Worm (Caenorhabditis elegans) whole organism, late embryonic: Measurements from ENCODE around the gene C23H4.8.
A peak's percentile ranks its signal among the peaks of the same experiment; 100 is the strongest.

Experiments used
- C38D4.7 ChIP-seq: fragments of 200-800 bp; sonication (Bioruptor generic); optimal IDR thresholded peaks from 2 replicates; lab custom pipeline; 2018; ENCODE audit warnings: mild to moderate bottlenecking, missing genetic modification characterization, moderate library complexity, missing compliant biosample characterization
- K09A11.1 ChIP-seq: sonication (generic microtip); optimal IDR thresholded peaks from 2 replicates; lab custom pipeline; 2017; ENCODE audit warnings: antibody characterized with exemption, mild to moderate bottlenecking, missing genetic modification characterization, missing compliant biosample characterization; ENCODE audit not compliant: insufficient read depth
- Y22D7AL.16 ChIP-seq: sonication (generic microtip); optimal IDR thresholded peaks from 2 replicates; lab custom pipeline; 2016; ENCODE audit warnings: missing genetic modification characterization, missing compliant biosample characterization
- ahr-1 ChIP-seq: sonication (generic microtip); optimal IDR thresholded peaks from 2 replicates; lab custom pipeline; 2016; ENCODE audit warnings: missing genetic modification characterization, missing compliant biosample characterization
- ceh-14 ChIP-seq: sonication (generic microtip); optimal IDR thresholded peaks from 2 replicates; lab custom pipeline; 2016; ENCODE audit warnings: missing genotype, missing genetic modification characterization, missing compliant biosample characterization
- ceh-19 ChIP-seq: fragments of 200-800 bp; sonication (Bioruptor generic); optimal IDR thresholded peaks from 2 replicates; lab custom pipeline; 2018; ENCODE audit warnings: mild to moderate bottlenecking, missing genetic modification characterization, missing compliant biosample characterization
- ceh-22 ChIP-seq: sonication (generic microtip); optimal IDR thresholded peaks from 2 replicates; lab custom pipeline; 2017; ENCODE audit warnings: missing biosample characterization, missing genetic modification characterization
- ceh-30 ChIP-seq: fragments of 150-350 bp; optimal IDR thresholded peaks from 2 replicates; lab custom pipeline; 2014; ENCODE audit warnings: missing biosample characterization, missing genetic modification characterization
- ceh-34 ChIP-seq: sonication (generic microtip); optimal IDR thresholded peaks from 2 replicates; lab custom pipeline; 2016; ENCODE audit warnings: mild to moderate bottlenecking, missing genetic modification characterization, missing compliant biosample characterization
- ceh-9 ChIP-seq: sonication (generic microtip); optimal IDR thresholded peaks from 2 replicates; lab custom pipeline; 2016; ENCODE audit warnings: mild to moderate bottlenecking, missing genetic modification characterization, inconsistent platforms, missing compliant biosample characterization
- che-1 ChIP-seq: sonication (generic microtip); optimal IDR thresholded peaks from 2 replicates; lab custom pipeline; 2016; ENCODE audit warnings: mild to moderate bottlenecking, missing genetic modification characterization, missing compliant biosample characterization
- dve-1 ChIP-seq: sonication (generic microtip); optimal IDR thresholded peaks from 2 replicates; lab custom pipeline; 2017; ENCODE audit warnings: antibody characterized with exemption, mild to moderate bottlenecking, missing genetic modification characterization, missing compliant biosample characterization
- elt-2 ChIP-seq: sonication (generic microtip); optimal IDR thresholded peaks from 2 replicates; lab custom pipeline; 2016; ENCODE audit warnings: missing genetic modification reagents, missing genetic modification characterization, missing compliant biosample characterization
- ets-4 ChIP-seq: sonication (generic microtip); optimal IDR thresholded peaks from 2 replicates; lab custom pipeline; 2016; ENCODE audit warnings: missing genetic modification characterization, missing compliant biosample characterization
- fkh-10 ChIP-seq: fragments of 150-350 bp; optimal IDR thresholded peaks from 2 replicates; lab custom pipeline; 2014; ENCODE audit warnings: missing biosample characterization, missing genetic modification reagents, missing genetic modification characterization
- fkh-6 ChIP-seq: sonication (generic microtip); optimal IDR thresholded peaks from 2 replicates; lab custom pipeline; 2016; ENCODE audit warnings: missing genetic modification characterization, missing compliant biosample characterization
- gmeb-2 ChIP-seq: sonication (generic microtip); optimal IDR thresholded peaks from 2 replicates; lab custom pipeline; 2016; ENCODE audit warnings: missing genetic modification characterization, inconsistent platforms, missing compliant biosample characterization
- hlh-13 ChIP-seq: fragments of 200-800 bp; sonication (Bioruptor generic); optimal IDR thresholded peaks from 2 replicates; lab custom pipeline; 2018; ENCODE audit warnings: mild to moderate bottlenecking, missing genetic modification characterization, missing compliant biosample characterization
- hlh-15 ChIP-seq: sonication (generic microtip); optimal IDR thresholded peaks from 2 replicates; lab custom pipeline; 2016; ENCODE audit warnings: missing genetic modification characterization, missing compliant biosample characterization
- hlh-30 ChIP-seq: sonication (generic microtip); optimal IDR thresholded peaks from 2 replicates; lab custom pipeline; 2017; ENCODE audit warnings: antibody characterized with exemption, missing genetic modification characterization, missing compliant biosample characterization; ENCODE audit not compliant: insufficient read depth
- hlh-8 ChIP-seq: sonication (generic microtip); optimal IDR thresholded peaks from 2 replicates; lab custom pipeline; 2016; ENCODE audit warnings: missing genotype, missing genetic modification characterization, missing compliant biosample characterization
- lim-6 ChIP-seq: sonication (generic microtip); optimal IDR thresholded peaks from 2 replicates; lab custom pipeline; 2016; ENCODE audit warnings: missing genetic modification characterization, missing compliant biosample characterization
- madf-2 ChIP-seq: sonication (generic microtip); optimal IDR thresholded peaks from 2 replicates; lab custom pipeline; 2017; ENCODE audit warnings: missing genetic modification characterization, missing compliant biosample characterization
- mec-3 ChIP-seq: sonication (generic microtip); optimal IDR thresholded peaks from 2 replicates; lab custom pipeline; 2016; ENCODE audit warnings: borderline replicate concordance, missing genetic modification characterization, missing compliant biosample characterization
- nfya-1 ChIP-seq: sonication (generic microtip); optimal IDR thresholded peaks from 2 replicates; lab custom pipeline; 2017; ENCODE audit warnings: missing genetic modification characterization, mild to moderate bottlenecking, missing compliant biosample characterization, antibody characterized with exemption, moderate library complexity
- nhr-11 ChIP-seq: fragments of 150-350 bp; optimal IDR thresholded peaks from 2 replicates; lab custom pipeline; 2014; ENCODE audit warnings: missing biosample characterization, missing genetic modification characterization
- nhr-232 ChIP-seq: sonication (generic microtip); optimal IDR thresholded peaks from 2 replicates; lab custom pipeline; 2016; ENCODE audit warnings: missing genetic modification characterization, missing compliant biosample characterization
- odd-2 ChIP-seq: sonication (generic microtip); optimal IDR thresholded peaks from 2 replicates; lab custom pipeline; 2017; ENCODE audit warnings: antibody characterized with exemption, mild to moderate bottlenecking, missing genetic modification characterization, missing compliant biosample characterization
- pag-3 ChIP-seq: sonication (generic microtip); optimal IDR thresholded peaks from 2 replicates; lab custom pipeline; 2016; ENCODE audit warnings: missing compliant biosample characterization, missing genetic modification characterization, borderline replicate concordance
- pat-9 ChIP-seq: fragments of 200-800 bp; sonication (Bioruptor generic); optimal IDR thresholded peaks from 2 replicates; lab custom pipeline; 2018; ENCODE audit warnings: mild to moderate bottlenecking, missing genetic modification characterization, moderate library complexity, missing compliant biosample characterization
- pax-1 ChIP-seq: fragments of 150-350 bp; optimal IDR thresholded peaks from 2 replicates; lab custom pipeline; 2014; ENCODE audit warnings: missing biosample characterization, missing genetic modification characterization
- pha-2 ChIP-seq: sonication (generic microtip); optimal IDR thresholded peaks from 2 replicates; lab custom pipeline; 2017; ENCODE audit warnings: mild to moderate bottlenecking, missing genetic modification characterization, missing compliant biosample characterization
- pha-4 ChIP-seq: fragments of 150-350 bp; optimal IDR thresholded peaks from 2 replicates; lab custom pipeline; 2018; ENCODE audit warnings: missing biosample characterization, missing genetic modification reagents, missing genetic modification characterization
- pros-1 ChIP-seq: fragments of 150-350 bp; optimal IDR thresholded peaks from 2 replicates; lab custom pipeline; 2014; ENCODE audit warnings: missing biosample characterization, missing genetic modification reagents, missing genetic modification characterization
- rnt-1 ChIP-seq: sonication (generic microtip); optimal IDR thresholded peaks from 2 replicates; lab custom pipeline; 2016; ENCODE audit warnings: missing genetic modification characterization, missing compliant biosample characterization
- sdc-2 ChIP-seq: sonication (generic microtip); optimal IDR thresholded peaks from 2 replicates; lab custom pipeline; 2016; ENCODE audit warnings: missing genotype, missing genetic modification characterization, missing compliant biosample characterization
- sox-2 ChIP-seq: fragments of 200-800 bp; sonication (Bioruptor generic); IDR thresholded peaks from 2 replicates; pipeline ENCODE4 v1.3.6; 2022; ENCODE audit warnings: missing genetic modification reagents, missing genetic modification characterization, missing compliant biosample characterization
- sox-4 ChIP-seq: sonication (generic microtip); optimal IDR thresholded peaks from 2 replicates; lab custom pipeline; 2017; ENCODE audit warnings: mild to moderate bottlenecking, missing genetic modification characterization, inconsistent platforms, missing compliant biosample characterization
- ttx-3 ChIP-seq: sonication (generic microtip); optimal IDR thresholded peaks from 2 replicates; lab custom pipeline; 2016; ENCODE audit warnings: missing genetic modification reagents, missing genetic modification characterization, missing compliant biosample characterization
- unc-3 ChIP-seq, 2 experiments: fragments of 200-800 bp in 1 of 2; sonication (Bioruptor generic) in 1 of 2; sonication (generic microtip) in 1 of 2; conservative IDR thresholded peaks in 1 of 2; optimal IDR thresholded peaks in 1 of 2; 2 replicates each; pipeline versions ENCODE4 v1.3.6 to Lab custom; 2016 to 2022; ENCODE audit warnings: missing compliant biosample characterization in 2 of 2, missing genetic modification characterization in 2 of 2, missing genetic modification reagents in 1 of 2
- unc-42 ChIP-seq: sonication (generic microtip); optimal IDR thresholded peaks from 2 replicates; lab custom pipeline; 2016; ENCODE audit warnings: missing genotype, missing genetic modification characterization, missing compliant biosample characterization
- unc-86 ChIP-seq: sonication (generic microtip); optimal IDR thresholded peaks from 2 replicates; lab custom pipeline; 2016; ENCODE audit warnings: missing genetic modification characterization, missing compliant biosample characterization
- zip-5 ChIP-seq: sonication (generic microtip); optimal IDR thresholded peaks from 2 replicates; lab custom pipeline; 2016; ENCODE audit warnings: missing genetic modification characterization, missing compliant biosample characterization
- ztf-16 ChIP-seq: sonication (generic microtip); optimal IDR thresholded peaks from 2 replicates; lab custom pipeline; 2017; ENCODE audit warnings: missing genetic modification characterization, missing compliant biosample characterization

C23H4.8 gene

ce11 chrX:12201435-12201834, 15.6 kb upstream of the C23H4.8 start:
- TF ChIP-seq pat-9 (tag; lab: Kevin White, UChicago) (no peak), mec-3 (tag; lab: Kevin White, UChicago) (no peak), pros-1 (tag; lab: Kevin White, UChicago) (no peak), pha-4 (tag; lab: Kevin White, UChicago) (no peak), sdc-2 (no peak), pag-3 (tag; lab: Kevin White, UChicago) (no peak), elt-2 (tag; lab: Kevin White, UChicago) (no peak), ets-4 (tag; lab: Kevin White, UChicago) (no peak), sox-2 (no peak), ceh-30 (tag; lab: Kevin White, UChicago) (no peak), hlh-8 (no peak), unc-3 (GFP tag; conservative IDR thresholded peaks at IDR 0.05; lab: Robert Waterston, UW) (no peak), unc-3 (tag; optimal IDR thresholded peaks at IDR 0.05; lab: Kevin White, UChicago) (no peak), odd-2 (tag; lab: Kevin White, UChicago) (no peak), che-1 (no peak), hlh-13 (no peak), pha-2 (tag; lab: Kevin White, UChicago) (no peak), ceh-19 (GFP tag; lab: Kevin White, UChicago) (no peak), ceh-34 (no peak), nfya-1 (tag; lab: Kevin White, UChicago) (no peak)

DNA sequence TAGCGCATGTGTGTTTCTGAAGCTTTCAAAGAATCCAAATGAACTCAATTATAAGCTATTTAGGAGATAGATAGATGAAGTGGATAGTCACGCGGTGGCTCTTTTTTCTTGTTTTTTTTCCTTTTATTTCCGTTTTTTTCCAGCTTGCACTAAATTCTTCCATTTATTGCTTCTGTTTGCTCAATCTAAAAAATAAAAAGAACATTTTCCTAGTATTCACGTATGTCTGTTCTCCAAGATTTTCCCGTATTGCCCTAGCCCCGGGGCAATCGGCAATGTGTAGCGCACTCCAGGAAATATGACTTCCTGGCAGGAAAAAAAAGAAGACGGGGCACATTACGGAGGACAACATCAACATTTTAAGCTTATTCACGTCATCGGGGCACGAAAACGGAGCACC, 15.2 kb upstream of the C23H4.8 start:
- TF ChIP-seq gmeb-2 (tag; lab: Kevin White, UChicago) (no peak), sox-2 (no peak), ets-4 (tag; lab: Kevin White, UChicago) (no peak), fkh-6 (tag; lab: Kevin White, UChicago) (no peak), unc-3 (GFP tag; conservative IDR thresholded peaks at IDR 0.05; lab: Robert Waterston, UW) (no peak), unc-3 (tag; optimal IDR thresholded peaks at IDR 0.05; lab: Kevin White, UChicago) (no peak), ceh-9 (tag; lab: Kevin White, UChicago) (no peak), ceh-34 (no peak), zip-5 (tag; lab: Kevin White, UChicago) (no peak), ttx-3 (tag; lab: Kevin White, UChicago) (no peak), Y22D7AL.16 (tag; lab: Kevin White, UChicago) (no peak), madf-2 (no peak), nhr-232 (tag; lab: Kevin White, UChicago) (no peak), rnt-1 (tag; lab: Kevin White, UChicago) (no peak)
- TF ChIP-seq, all 69 proteins: peak for 0

- TF ChIP-seq odd-2 (tag; lab: Kevin White, UChicago) (no peak), unc-42 (peak; percentile 26), ceh-14 (peak; percentile 23), hlh-30 (tag; lab: Kevin White, UChicago) (peak; percentile 79), hlh-15 (no peak), ahr-1 (no peak)
Observed at ce11 chrX:12204334-12204733, 12.7 kb upstream of the C23H4.8 start.

DNA sequence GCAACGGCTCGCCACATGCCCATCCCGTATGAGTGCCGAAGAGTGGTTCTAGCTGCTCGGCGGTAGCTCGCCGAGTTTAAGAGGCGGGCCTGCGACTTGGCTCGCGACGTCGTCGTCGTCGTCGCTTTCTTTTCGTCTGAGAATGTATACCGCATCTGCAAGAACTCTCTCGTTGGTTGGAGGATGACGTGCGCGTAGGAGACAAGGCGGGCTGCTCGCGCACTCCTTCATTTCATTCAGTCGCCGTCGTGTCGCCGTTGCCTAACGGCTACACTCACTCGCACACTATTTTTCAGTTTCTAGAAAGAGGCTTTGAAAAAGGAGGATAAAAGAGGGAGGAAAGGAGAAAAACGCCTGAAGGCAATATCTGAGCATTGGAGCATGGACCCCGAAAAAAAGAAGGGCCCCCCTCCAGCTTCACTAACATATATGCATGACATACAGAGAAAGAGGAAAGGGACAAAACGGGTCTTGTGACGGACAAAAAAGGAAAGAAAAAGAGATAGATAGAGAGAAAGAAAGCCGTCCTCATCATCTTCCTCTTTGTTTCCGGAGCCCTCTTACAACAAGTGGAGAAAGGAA, 11.5 kb upstream of the C23H4.8 start:
- no peak for TF ChIP-seq K09A11.1 (tag; lab: Kevin White, UChicago)
- TF ChIP-seq nhr-11 (tag; lab: Kevin White, UChicago): no peak
- no peak for TF ChIP-seq fkh-6 (tag; lab: Kevin White, UChicago)
- TF ChIP-seq dve-1 (tag; lab: Kevin White, UChicago): no peak
- no peak for TF ChIP-seq gmeb-2 (tag; lab: Kevin White, UChicago)
- 0 out of 2 replicates have a peak, but pooled peaks have one; percentile 26 for TF ChIP-seq unc-3 (GFP tag; conservative IDR thresholded peaks at IDR 0.05; lab: Robert Waterston, UW)
- TF ChIP-seq unc-3 (tag; optimal IDR thresholded peaks at IDR 0.05; lab: Kevin White, UChicago): no peak
- peak; percentile 29 for TF ChIP-seq sdc-2
- no peak for TF ChIP-seq pax-1 (tag; lab: Kevin White, UChicago)
- TF ChIP-seq mec-3 (tag; lab: Kevin White, UChicago): peak; percentile 5
- TF ChIP-seq ets-4 (tag; lab: Kevin White, UChicago): no peak
- TF ChIP-seq hlh-30 (tag; lab: Kevin White, UChicago): peak; percentile 41
- TF ChIP-seq hlh-8: no peak
- TF ChIP-seq nhr-232 (tag; lab: Kevin White, UChicago): no peak
- no peak for TF ChIP-seq ceh-22 (tag; lab: Kevin White, UChicago)
- TF ChIP-seq hlh-13: no peak
- TF ChIP-seq pros-1 (tag; lab: Kevin White, UChicago): no peak
- no peak for TF ChIP-seq lim-6
- TF ChIP-seq C38D4.7 (GFP tag; lab: Kevin White, UChicago): no peak
- no peak for TF ChIP-seq fkh-10 (GFP tag; lab: Kevin White, UChicago)
- TF ChIP-seq ztf-16 (tag; lab: Kevin White, UChicago): no peak
- peak; percentile 48 for TF ChIP-seq unc-86 (tag; lab: Kevin White, UChicago)
- TF ChIP-seq sox-4 (tag; lab: Kevin White, UChicago): peak; percentile 11
